Fruit fly (Drosophila melanogaster) S2 (cell line): ENCODE results near the gene Drp1.

Experiments
- CG8478 ChIP-seq: fragments of >200 bp; optimal IDR thresholded peaks from 2 replicates; lab custom pipeline; 2018
- CTCF ChIP-seq, 2 experiments: fragments of >200 bp; optimal IDR thresholded peaks; 2 replicates each; lab custom pipeline; 2018

The Drp1 gene

dm6 chr2L:2552725-2553124 is 32.5 kb downstream of the Drp1 start, which contains the start of gene CG3515:
Gene CG3515 (minus strand): TSS chr2L:2552825.
- no peak for TF ChIP-seq CG8478
- TF ChIP-seq CTCF (optimal IDR thresholded peaks at IDR 0.05; lab: Kevin White, UChicago): no peak

dm6 chr2L:2542491-2542890 is 42.7 kb downstream of the Drp1 start:
- TF ChIP-seq CG8478 (no peak), CTCF (optimal IDR thresholded peaks at IDR 0.05; lab: Kevin White, UChicago) (no peak)
